Worm (Caenorhabditis elegans) whole organism, L1 larva: ENCODE results near the gene T12A7.6.

ENCODE experiments used
- C04F5.9 ChIP-seq: sonication (generic microtip); optimal IDR thresholded peaks from 2 replicates; lab custom pipeline; 2016; ENCODE audit warnings: missing genetic modification characterization, missing compliant biosample characterization
- C16A3.4 ChIP-seq: fragments of 150-350 bp; optimal IDR thresholded peaks from 2 replicates; lab custom pipeline; 2014; ENCODE audit warnings: missing biosample characterization, missing genetic modification characterization
- C34B4.2 ChIP-seq: sonication (generic microtip); optimal IDR thresholded peaks from 2 replicates; lab custom pipeline; 2017; ENCODE audit warnings: mild to moderate bottlenecking, missing genetic modification characterization, missing compliant biosample characterization
- Y116A8C.19 ChIP-seq: sonication (generic microtip); optimal IDR thresholded peaks from 2 replicates; lab custom pipeline; 2016; ENCODE audit warnings: missing compliant biosample characterization, missing genetic modification characterization, borderline replicate concordance
- alr-1 ChIP-seq: fragments of 200-800 bp; sonication (Bioruptor generic); optimal IDR thresholded peaks from 2 replicates; lab custom pipeline; 2018; ENCODE audit warnings: borderline replicate concordance, mild to moderate bottlenecking, missing genetic modification characterization, missing compliant biosample characterization
- ama-1 ChIP-seq: fragments of 150-350 bp; optimal IDR thresholded peaks from 2 replicates; lab custom pipeline; 2014
- ceh-8 ChIP-seq: fragments of 200-800 bp; sonication (Bioruptor generic); optimal IDR thresholded peaks from 2 replicates; lab custom pipeline; 2018; ENCODE audit warnings: mild to moderate bottlenecking, missing genetic modification characterization, moderate library complexity, missing compliant biosample characterization
- ceh-88 ChIP-seq: fragments of 200-800 bp; sonication (Bioruptor generic); IDR thresholded peaks from 2 replicates; pipeline ENCODE4 v1.3.6; 2022; ENCODE audit warnings: missing genetic modification characterization, missing compliant biosample characterization
- dpl-1 ChIP-seq, 3 experiments: fragments of 150-350 bp in 2 of 3; sonication (generic microtip) in 1 of 3; optimal IDR thresholded peaks; 2 replicates each; lab custom pipeline; 2014 to 2017; ENCODE audit warnings: missing biosample characterization in 3 of 3, missing genetic modification characterization in 3 of 3, missing genetic modification reagents in 3 of 3
- dsc-1 ChIP-seq: sonication (generic microtip); optimal IDR thresholded peaks from 2 replicates; lab custom pipeline; 2016; ENCODE audit warnings: mild to moderate bottlenecking, missing genetic modification characterization, missing compliant biosample characterization
- efl-3 ChIP-seq: fragments of 200-800 bp; sonication (Bioruptor generic); optimal IDR thresholded peaks from 2 replicates; lab custom pipeline; 2018; ENCODE audit warnings: mild to moderate bottlenecking, missing genetic modification characterization, missing compliant biosample characterization
- ets-5 ChIP-seq: fragments of 200-800 bp; sonication (Bioruptor generic); IDR thresholded peaks from 2 replicates; pipeline ENCODE4 v1.3.6; 2022; ENCODE audit warnings: missing genetic modification characterization, missing compliant biosample characterization
- fkh-10 ChIP-seq: sonication (generic microtip); optimal IDR thresholded peaks from 2 replicates; lab custom pipeline; 2017; ENCODE audit warnings: missing biosample characterization, missing genetic modification reagents, missing genetic modification characterization
- fkh-8 ChIP-seq: sonication (generic microtip); optimal IDR thresholded peaks from 2 replicates; lab custom pipeline; 2016; ENCODE audit warnings: mild to moderate bottlenecking, missing genetic modification characterization, missing compliant biosample characterization
- grh-1 ChIP-seq: fragments of 200-800 bp; sonication (Bioruptor generic); IDR thresholded peaks from 2 replicates; pipeline ENCODE4 v1.3.6; 2022; ENCODE audit warnings: missing genetic modification reagents, missing genetic modification characterization, missing compliant biosample characterization
- hlh-17 ChIP-seq: fragments of 200-800 bp; sonication (Bioruptor generic); optimal IDR thresholded peaks from 2 replicates; lab custom pipeline; 2018; ENCODE audit warnings: missing genetic modification characterization, mild to moderate bottlenecking, missing compliant biosample characterization, moderate library complexity, borderline replicate concordance
- irx-1 ChIP-seq: sonication (generic microtip); optimal IDR thresholded peaks from 2 replicates; lab custom pipeline; 2016; ENCODE audit warnings: missing genetic modification characterization, missing compliant biosample characterization
- isw-1 ChIP-seq: fragments of 200-800 bp; sonication (Bioruptor generic); IDR thresholded peaks from 2 replicates; pipeline ENCODE4 v1.3.6; 2022; ENCODE audit warnings: missing genetic modification characterization, missing compliant biosample characterization
- lin-13 ChIP-seq: fragments of 150-350 bp; optimal IDR thresholded peaks from 2 replicates; lab custom pipeline; 2014; ENCODE audit warnings: missing biosample characterization, missing genetic modification reagents, missing genetic modification characterization
- lin-14 ChIP-seq: fragments of 200-800 bp; sonication (Bioruptor generic); optimal IDR thresholded peaks from 2 replicates; lab custom pipeline; 2018; ENCODE audit warnings: mild to moderate bottlenecking, missing genetic modification characterization, moderate library complexity, missing compliant biosample characterization
- lsy-2 ChIP-seq, 2 experiments: fragments of 150-350 bp; optimal IDR thresholded peaks; 2 replicates each; lab custom pipeline; 2014; ENCODE audit warnings: missing biosample characterization in 2 of 2, missing genetic modification characterization in 2 of 2
- mab-9 ChIP-seq: fragments of 200-800 bp; sonication (Bioruptor generic); IDR thresholded peaks from 2 replicates; pipeline ENCODE4 v1.3.6; 2022; ENCODE audit warnings: missing genetic modification reagents, missing genetic modification characterization, missing compliant biosample characterization
- mef-2 ChIP-seq: fragments of 150-350 bp; optimal IDR thresholded peaks from 2 replicates; lab custom pipeline; 2014; ENCODE audit warnings: missing biosample characterization, missing genetic modification characterization
- mep-1 ChIP-seq: fragments of 150-350 bp; optimal IDR thresholded peaks from 2 replicates; lab custom pipeline; 2014; ENCODE audit warnings: missing biosample characterization, missing genetic modification characterization
- nhr-11 ChIP-seq: fragments of 150-350 bp; optimal IDR thresholded peaks from 2 replicates; lab custom pipeline; 2014; ENCODE audit warnings: missing biosample characterization, missing genetic modification characterization
- nhr-12 ChIP-seq: sonication (generic microtip); optimal IDR thresholded peaks from 2 replicates; lab custom pipeline; 2017; ENCODE audit warnings: missing biosample characterization, missing genetic modification characterization
- nhr-19 ChIP-seq: fragments of 200-800 bp; sonication (Bioruptor generic); conservative IDR thresholded peaks from 2 replicates; pipeline ENCODE4 v1.3.6; 2022; ENCODE audit warnings: missing genetic modification characterization, missing compliant biosample characterization
- nhr-20 ChIP-seq: sonication (generic microtip); optimal IDR thresholded peaks from 2 replicates; lab custom pipeline; 2016; ENCODE audit warnings: mild to moderate bottlenecking, missing genetic modification characterization, missing compliant biosample characterization
- nhr-28 ChIP-seq: fragments of 150-350 bp; optimal IDR thresholded peaks from 2 replicates; lab custom pipeline; 2014; ENCODE audit warnings: missing biosample characterization, missing genetic modification characterization
- nhr-47 ChIP-seq: sonication (generic microtip); optimal IDR thresholded peaks from 2 replicates; lab custom pipeline; 2016; ENCODE audit warnings: mild to moderate bottlenecking, missing genetic modification characterization, moderate library complexity, missing compliant biosample characterization
- nhr-71 ChIP-seq: sonication (generic microtip); optimal IDR thresholded peaks from 2 replicates; lab custom pipeline; 2016; ENCODE audit warnings: mild to moderate bottlenecking, missing genetic modification characterization, moderate library complexity, missing compliant biosample characterization
- nhr-84 ChIP-seq: sonication (generic microtip); optimal IDR thresholded peaks from 2 replicates; lab custom pipeline; 2017; ENCODE audit warnings: missing biosample characterization, missing genetic modification characterization
- nhr-85 ChIP-seq: sonication (generic microtip); peaks from one replicate; lab custom pipeline; 2016; ENCODE audit warnings: missing genetic modification characterization, inconsistent platforms, missing compliant biosample characterization
- nhr-90 ChIP-seq: sonication (generic microtip); optimal IDR thresholded peaks from 2 replicates; lab custom pipeline; 2016; ENCODE audit warnings: mild to moderate bottlenecking, missing genetic modification characterization, missing compliant biosample characterization; ENCODE audit not compliant: poor library complexity
- pax-3 ChIP-seq: fragments of 200-800 bp; sonication (Bioruptor generic); optimal IDR thresholded peaks from 2 replicates; lab custom pipeline; 2018; ENCODE audit warnings: mild to moderate bottlenecking, missing genetic modification characterization, moderate library complexity, missing compliant biosample characterization
- rnt-1 ChIP-seq: sonication (generic microtip); optimal IDR thresholded peaks from 2 replicates; lab custom pipeline; 2016; ENCODE audit warnings: mild to moderate bottlenecking, missing genetic modification characterization, moderate library complexity, missing compliant biosample characterization
- snu-23 ChIP-seq: sonication (generic microtip); optimal IDR thresholded peaks from 2 replicates; lab custom pipeline; 2016; ENCODE audit warnings: missing genetic modification characterization, missing compliant biosample characterization
- sox-4 ChIP-seq: sonication (generic microtip); optimal IDR thresholded peaks from 2 replicates; lab custom pipeline; 2016; ENCODE audit warnings: missing genetic modification characterization, missing compliant biosample characterization
- swsn-7 ChIP-seq: sonication (generic microtip); optimal IDR thresholded peaks from 2 replicates; lab custom pipeline; 2016; ENCODE audit warnings: missing genetic modification characterization, missing compliant biosample characterization
- tbx-2 ChIP-seq: sonication (generic microtip); optimal IDR thresholded peaks from 2 replicates; lab custom pipeline; 2016; ENCODE audit warnings: missing genetic modification characterization, missing compliant biosample characterization
- unc-30 ChIP-seq: sonication (generic microtip); optimal IDR thresholded peaks from 2 replicates; lab custom pipeline; 2017; ENCODE audit warnings: missing biosample characterization, missing genetic modification characterization
- unc-98 ChIP-seq: fragments of 200-800 bp; sonication (Bioruptor generic); IDR thresholded peaks from 2 replicates; pipeline ENCODE4 v1.3.6; 2022; ENCODE audit warnings: missing genetic modification characterization, missing compliant biosample characterization
- zag-1 ChIP-seq: fragments of 150-350 bp; optimal IDR thresholded peaks from 2 replicates; lab custom pipeline; 2014; ENCODE audit warnings: missing biosample characterization, missing genetic modification characterization
- ztf-11 ChIP-seq, 2 experiments: sonication (generic microtip); optimal IDR thresholded peaks; 2 replicates each; lab custom pipeline; 2016 to 2017; ENCODE audit warnings: missing genetic modification characterization in 2 of 2, missing biosample characterization in 1 of 2, missing compliant biosample characterization in 1 of 2

T12A7.6 gene

DNA sequence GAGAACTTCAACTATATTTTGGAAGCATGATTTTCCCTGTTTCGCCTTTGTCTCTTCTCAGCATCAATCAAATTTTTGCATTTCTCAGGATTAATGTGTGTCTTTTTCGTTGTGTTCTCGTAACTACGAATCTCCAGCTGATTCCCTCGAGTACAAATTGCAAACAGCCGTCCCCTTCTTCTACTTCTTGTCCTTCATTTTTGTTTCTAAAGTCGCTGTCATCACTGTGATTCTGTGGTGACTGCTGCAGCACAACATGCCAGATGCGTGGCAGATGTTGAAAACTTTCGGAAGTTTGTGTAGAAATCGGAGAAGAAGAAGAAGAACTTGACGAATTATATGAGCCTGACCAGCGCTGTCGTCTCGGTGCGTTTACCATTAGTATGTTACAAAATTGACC lies 35.7 kb upstream of the T12A7.6 start:
- TF ChIP-seq isw-1 (GFP tag; lab: Robert Waterston, UW) (no peak), ztf-11 (tag; optimal IDR thresholded peaks at IDR 0.05; lab: Kevin White, UChicago) (no peak), dsc-1 (tag; lab: Kevin White, UChicago) (peak; percentile 60), zag-1 (no peak)

DNA sequence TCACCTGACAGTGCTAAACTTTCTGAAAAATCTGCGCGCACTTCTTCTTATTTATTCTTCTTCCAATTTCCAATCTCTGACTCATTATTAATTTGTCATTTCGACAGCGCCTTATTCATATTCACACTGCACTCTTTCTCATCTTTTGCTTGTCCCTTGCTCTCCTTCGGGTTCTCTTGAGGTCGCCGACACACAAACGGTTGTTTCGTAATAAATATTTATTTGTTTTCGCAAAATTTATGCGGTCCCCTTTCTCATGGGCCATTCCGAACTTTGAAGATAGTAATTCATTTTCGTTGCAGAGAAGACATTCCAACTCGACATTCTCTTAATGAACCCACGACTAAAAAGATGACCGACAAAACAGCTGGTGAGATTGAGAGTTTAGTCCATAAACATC lies 34.3 kb upstream of the T12A7.6 start, which contains the start of gene magi-1:
Gene magi-1, plus strand, starts transcription at position 301 of the 400 bp plus-strand sequence.
- TF ChIP-seq grh-1 (GFP tag; lab: Robert Waterston, UW) (no peak), nhr-84 (tag; lab: Kevin White, UChicago) (no peak), nhr-19 (GFP tag; lab: Robert Waterston, UW) (no peak), rnt-1 (no peak), mep-1 (tag; lab: Kevin White, UChicago) (no peak), nhr-47 (tag; lab: Kevin White, UChicago) (no peak), tbx-2 (tag; lab: Kevin White, UChicago) (no peak), zag-1 (no peak), unc-30 (tag; lab: Kevin White, UChicago) (no peak), nhr-28 (tag; lab: Kevin White, UChicago) (no peak), ceh-8 (GFP tag; lab: Kevin White, UChicago) (no peak), swsn-7 (tag; lab: Kevin White, UChicago) (no peak), mab-9 (no peak), C34B4.2 (no peak), C04F5.9 (tag; lab: Kevin White, UChicago) (no peak), ama-1 (lab: Kevin White, UChicago) (no peak), ets-5 (no peak), nhr-20 (tag; lab: Kevin White, UChicago) (no peak), fkh-8 (tag; lab: Kevin White, UChicago) (no peak)

DNA sequence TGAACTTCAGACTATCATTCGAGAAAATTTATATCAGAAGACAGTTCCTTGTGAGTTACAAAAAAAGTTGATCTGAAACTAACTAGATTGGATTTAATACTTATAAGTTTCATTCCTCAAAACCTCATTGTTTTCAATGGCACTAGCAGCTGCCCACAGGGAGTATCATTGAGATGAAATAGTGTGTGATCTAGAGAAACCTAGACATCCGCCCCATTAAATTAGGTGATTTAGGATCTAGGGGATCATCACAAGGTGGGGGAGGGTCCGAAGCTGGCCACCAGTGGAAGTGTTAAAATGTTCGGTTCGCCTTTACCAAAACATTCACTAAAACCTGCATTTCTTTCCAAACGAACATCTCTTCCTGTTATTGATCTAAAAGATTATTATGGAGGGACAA lies 32.6 kb upstream of the T12A7.6 start:
- TF ChIP-seq rnt-1 (peak; percentile 55), nhr-90 (no peak), nhr-71 (tag; lab: Kevin White, UChicago) (peak; percentile 5), lin-14 (GFP tag; lab: Kevin White, UChicago) (peak; percentile 11), C16A3.4 (tag; lab: Kevin White, UChicago) (no peak), irx-1 (tag; lab: Kevin White, UChicago) (no peak)
- TF ChIP-seq, all 84 proteins: peak for 3

DNA sequence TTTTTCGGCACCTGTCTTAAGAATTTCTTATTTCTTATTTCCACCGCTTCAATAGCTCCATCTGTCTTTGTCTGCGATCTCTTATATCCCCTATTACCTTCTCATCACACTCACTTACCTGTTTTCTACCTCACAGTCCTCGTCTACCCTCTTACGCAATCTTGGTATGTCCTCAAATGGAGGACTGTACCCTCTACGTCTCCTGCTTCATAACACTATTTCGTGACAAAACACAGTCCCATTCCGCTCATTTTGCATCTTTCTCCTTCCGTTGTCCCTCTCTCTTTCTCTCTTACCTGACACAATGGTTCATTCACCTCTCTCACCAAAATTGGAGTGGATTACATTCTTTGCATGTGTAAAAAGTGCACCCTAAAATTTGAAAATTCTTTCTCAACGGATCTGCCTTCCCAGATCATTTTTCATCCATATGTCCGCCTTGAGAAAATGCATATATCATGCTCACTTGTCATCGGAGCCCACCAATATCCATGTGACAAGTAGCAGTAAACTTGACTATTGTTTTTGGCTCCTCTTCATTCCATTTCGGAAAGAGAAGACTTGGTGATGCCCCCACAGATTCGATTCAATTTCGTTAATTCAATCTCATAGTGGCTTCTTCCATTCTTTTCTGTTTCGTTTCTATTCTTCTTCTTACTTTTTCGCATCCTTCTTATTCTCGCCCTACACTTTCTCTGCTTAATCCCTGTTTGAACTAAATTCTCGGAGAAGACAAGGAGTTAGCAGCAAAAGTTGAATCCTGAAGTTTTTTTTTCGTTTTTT lies 31.7 kb upstream of the T12A7.6 start:
- TF ChIP-seq unc-98 = no peak
- TF ChIP-seq ama-1 (lab: Kevin White, UChicago) = no peak
- TF ChIP-seq nhr-11 (tag; lab: Kevin White, UChicago) = no peak
- TF ChIP-seq tbx-2 (tag; lab: Kevin White, UChicago) = peak; percentile 29
- TF ChIP-seq ets-5 = no peak
- TF ChIP-seq fkh-10 = peak; percentile 30
- TF ChIP-seq nhr-85 = peak; percentile 81
- no peak for TF ChIP-seq ceh-88 (GFP tag; lab: Robert Waterston, UW)
- no peak for TF ChIP-seq Y116A8C.19 (tag; lab: Kevin White, UChicago)
- TF ChIP-seq sox-4 = no peak
- no peak for TF ChIP-seq rnt-1
- TF ChIP-seq hlh-17 (GFP tag; lab: Kevin White, UChicago) = no peak
- TF ChIP-seq lsy-2 (tag; optimal IDR thresholded peaks at IDR 0.05; lab: Kevin White, UChicago) = no peak
- peak; percentile 10 for TF ChIP-seq snu-23 (GFP tag; lab: Kevin White, UChicago)
- TF ChIP-seq mep-1 (tag; lab: Kevin White, UChicago) = peak; percentile 5
- no peak for TF ChIP-seq swsn-7 (tag; lab: Kevin White, UChicago)
- TF ChIP-seq lin-14 (GFP tag; lab: Kevin White, UChicago) = peak; percentile 50
- TF ChIP-seq alr-1 (tag; lab: Kevin White, UChicago) = no peak
- no peak for TF ChIP-seq pax-3 (tag; lab: Kevin White, UChicago)
- no peak for TF ChIP-seq dsc-1 (tag; lab: Kevin White, UChicago)
- TF ChIP-seq irx-1 (tag; lab: Kevin White, UChicago) = no peak
- TF ChIP-seq nhr-20 (tag; lab: Kevin White, UChicago) = peak; percentile 21
- no peak for TF ChIP-seq lin-13 (GFP tag; lab: Kevin White, UChicago)
- TF ChIP-seq dpl-1 (GFP tag; optimal IDR thresholded peaks at IDR 0.05; lab: Kevin White, UChicago) = no peak
- TF ChIP-seq isw-1 (GFP tag; lab: Robert Waterston, UW) = no peak
- no peak for TF ChIP-seq ztf-11 (tag; optimal IDR thresholded peaks at IDR 0.05; lab: Kevin White, UChicago)
- no peak for TF ChIP-seq nhr-12 (tag; lab: Kevin White, UChicago)
- TF ChIP-seq mef-2 (tag; lab: Kevin White, UChicago) = no peak
- no peak for TF ChIP-seq efl-3 (GFP tag; lab: Kevin White, UChicago)
- no peak for TF ChIP-seq zag-1
- TF ChIP-seq unc-30 (tag; lab: Kevin White, UChicago) = no peak
